Worm (Caenorhabditis elegans) whole organism, mixed stage, embryonic: ENCODE measurements around the gene sptf-2.

Experiments used
- M03D4.4 ChIP-seq: sonication (generic microtip); optimal IDR thresholded peaks from 2 replicates; lab custom pipeline; 2017; ENCODE audit warnings: mild to moderate bottlenecking, missing genetic modification characterization, missing compliant biosample characterization
- bed-3 ChIP-seq: fragments of 200-800 bp; sonication (Bioruptor generic); optimal IDR thresholded peaks from 3 replicates; lab custom pipeline; 2018; ENCODE audit warnings: mild to moderate bottlenecking, missing genetic modification characterization, moderate library complexity, missing compliant biosample characterization
- ceh-43 ChIP-seq: fragments of 200-800 bp; sonication (Bioruptor generic); optimal IDR thresholded peaks from 2 replicates; lab custom pipeline; 2018; ENCODE audit warnings: mild to moderate bottlenecking, missing genetic modification characterization, moderate library complexity, missing compliant biosample characterization
- ceh-83 ChIP-seq: fragments of 200-800 bp; sonication (Bioruptor generic); optimal IDR thresholded peaks from 2 replicates; lab custom pipeline; 2018; ENCODE audit warnings: mild to moderate bottlenecking, missing genetic modification characterization, missing compliant biosample characterization
- ces-1 ChIP-seq: fragments of 150-350 bp; optimal IDR thresholded peaks from 2 replicates; lab custom pipeline; 2014; ENCODE audit warnings: missing biosample characterization, missing genetic modification reagents, missing genetic modification characterization
- drap-1 ChIP-seq: fragments of 200-800 bp; sonication (Bioruptor generic); optimal IDR thresholded peaks from 3 replicates; lab custom pipeline; 2018; ENCODE audit warnings: mild to moderate bottlenecking, missing genetic modification characterization, missing compliant biosample characterization
- elt-1 ChIP-seq: sonication (generic microtip); optimal IDR thresholded peaks from 2 replicates; lab custom pipeline; 2017; ENCODE audit warnings: missing genetic modification characterization, mild to moderate bottlenecking, missing compliant biosample characterization, antibody characterized with exemption, moderate library complexity, borderline replicate concordance; ENCODE audit not compliant: insufficient read depth
- elt-3 ChIP-seq: fragments of 150-350 bp; optimal IDR thresholded peaks from 2 replicates; lab custom pipeline; 2014; ENCODE audit warnings: missing biosample characterization, missing genetic modification characterization
- flh-1 ChIP-seq: fragments of 200-800 bp; sonication (Bioruptor generic); optimal IDR thresholded peaks from 2 replicates; lab custom pipeline; 2018; ENCODE audit warnings: mild to moderate bottlenecking, missing genetic modification characterization, moderate library complexity, missing compliant biosample characterization
- ham-2 ChIP-seq: fragments of 200-800 bp; sonication (Bioruptor generic); optimal IDR thresholded peaks from 2 replicates; lab custom pipeline; 2018; ENCODE audit warnings: mild to moderate bottlenecking, missing genetic modification characterization, missing compliant biosample characterization
- hlh-1 ChIP-seq: fragments of 150-350 bp; optimal IDR thresholded peaks from 2 replicates; lab custom pipeline; 2014; ENCODE audit warnings: missing biosample characterization, missing genetic modification reagents, missing genetic modification characterization
- lin-13 ChIP-seq: fragments of 150-350 bp; optimal IDR thresholded peaks from 2 replicates; lab custom pipeline; 2014; ENCODE audit warnings: missing biosample characterization, missing genetic modification characterization
- lsy-2 ChIP-seq: fragments of 150-350 bp; optimal IDR thresholded peaks from 2 replicates; lab custom pipeline; 2014; ENCODE audit warnings: missing biosample characterization, missing genetic modification characterization
- mab-5 ChIP-seq: fragments of 150-350 bp; optimal IDR thresholded peaks from 2 replicates; lab custom pipeline; 2014; ENCODE audit warnings: missing biosample characterization, missing genetic modification characterization
- mep-1 ChIP-seq: fragments of 150-350 bp; optimal IDR thresholded peaks from 2 replicates; lab custom pipeline; 2017; ENCODE audit warnings: missing biosample characterization, missing genetic modification reagents, missing genetic modification characterization, inconsistent platforms
- nhr-12 ChIP-seq: fragments of 150-350 bp; optimal IDR thresholded peaks from 2 replicates; lab custom pipeline; 2014; ENCODE audit warnings: missing biosample characterization, missing genetic modification characterization
- nhr-2 ChIP-seq: fragments of 150-350 bp; optimal IDR thresholded peaks from 2 replicates; lab custom pipeline; 2014; ENCODE audit warnings: missing biosample characterization, missing genetic modification characterization
- nhr-237 ChIP-seq: fragments of 150-350 bp; optimal IDR thresholded peaks from 2 replicates; lab custom pipeline; 2014; ENCODE audit warnings: missing biosample characterization, missing genetic modification characterization
- nhr-28 ChIP-seq: fragments of 150-350 bp; optimal IDR thresholded peaks from 2 replicates; lab custom pipeline; 2014; ENCODE audit warnings: missing biosample characterization, missing genetic modification characterization
- nhr-76 ChIP-seq: sonication (generic microtip); optimal IDR thresholded peaks from 2 replicates; lab custom pipeline; 2017; ENCODE audit warnings: missing biosample characterization, missing genetic modification characterization
- pha-4 ChIP-seq: fragments of 150-350 bp; optimal IDR thresholded peaks from 2 replicates; lab custom pipeline; 2018; ENCODE audit warnings: missing biosample characterization, missing genetic modification reagents, missing genetic modification characterization
- sem-2 ChIP-seq: fragments of 200-800 bp; sonication (Bioruptor generic); optimal IDR thresholded peaks from 2 replicates; lab custom pipeline; 2018; ENCODE audit warnings: mild to moderate bottlenecking, missing genetic modification characterization, missing compliant biosample characterization
- snpc-4 ChIP-seq: fragments of 150-350 bp; optimal IDR thresholded peaks from 2 replicates; lab custom pipeline; 2014; ENCODE audit warnings: missing biosample characterization, missing genetic modification characterization
- sptf-1 ChIP-seq: sonication (generic microtip); optimal IDR thresholded peaks from 2 replicates; lab custom pipeline; 2017; ENCODE audit warnings: mild to moderate bottlenecking, missing genetic modification characterization, moderate library complexity, missing compliant biosample characterization
- tbx-8 ChIP-seq: fragments of 200-800 bp; sonication (Bioruptor generic); optimal IDR thresholded peaks from 2 replicates; lab custom pipeline; 2018; ENCODE audit warnings: mild to moderate bottlenecking, missing genetic modification characterization, moderate library complexity, missing compliant biosample characterization
- unc-120 ChIP-seq: sonication (generic microtip); optimal IDR thresholded peaks from 2 replicates; lab custom pipeline; 2017; ENCODE audit warnings: missing genetic modification characterization, missing compliant biosample characterization; ENCODE audit not compliant: poor library complexity, severe bottlenecking
- unc-39 ChIP-seq: fragments of 150-350 bp; optimal IDR thresholded peaks from 2 replicates; lab custom pipeline; 2014; ENCODE audit warnings: missing biosample characterization, missing genetic modification characterization
- unc-62 ChIP-seq: fragments of 150-350 bp; optimal IDR thresholded peaks from 2 replicates; lab custom pipeline; 2014; ENCODE audit warnings: missing biosample characterization, missing genetic modification reagents, missing genetic modification characterization
- zip-8 ChIP-seq: fragments of 150-350 bp; optimal IDR thresholded peaks from 2 replicates; lab custom pipeline; 2014; ENCODE audit warnings: missing biosample characterization, missing genetic modification characterization
- ztf-11 ChIP-seq: fragments of 150-350 bp; optimal IDR thresholded peaks from 2 replicates; lab custom pipeline; 2014; ENCODE audit warnings: missing biosample characterization, missing genetic modification characterization

Gene sptf-2

DNA sequence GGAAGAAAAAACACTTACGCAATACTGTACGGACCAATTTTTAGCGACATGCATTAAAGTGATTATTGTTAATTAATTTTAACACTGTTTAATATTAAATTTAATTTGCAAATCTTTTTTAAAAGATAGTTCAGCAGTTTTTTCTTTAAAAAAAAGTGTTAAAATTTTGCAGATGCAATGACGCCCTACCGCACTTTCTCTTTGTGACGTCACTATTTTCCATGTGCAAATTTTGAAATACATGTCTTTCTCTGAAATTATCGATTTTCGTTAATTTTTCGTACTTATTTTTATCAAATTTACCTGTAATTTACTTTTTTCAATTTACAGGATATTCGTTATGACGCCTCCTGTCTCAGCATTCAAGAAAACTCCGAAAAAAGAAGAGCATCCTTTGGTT, 36.3 kb downstream of the sptf-2 start, which contains the start of the genes piga-1 and eif-2Bepsilon:
Gene piga-1 (minus strand): TSS at position 174 of the 400 bp plus-strand sequence.
Gene eif-2Bepsilon (plus strand): TSS at position 331 of the 400 bp plus-strand sequence.
- TF ChIP-seq M03D4.4 (tag; lab: Kevin White, UChicago) (no peak), zip-8 (tag; lab: Kevin White, UChicago) (peak; percentile 56)
- TF ChIP-seq, all 35 proteins: peak for 1

DNA sequence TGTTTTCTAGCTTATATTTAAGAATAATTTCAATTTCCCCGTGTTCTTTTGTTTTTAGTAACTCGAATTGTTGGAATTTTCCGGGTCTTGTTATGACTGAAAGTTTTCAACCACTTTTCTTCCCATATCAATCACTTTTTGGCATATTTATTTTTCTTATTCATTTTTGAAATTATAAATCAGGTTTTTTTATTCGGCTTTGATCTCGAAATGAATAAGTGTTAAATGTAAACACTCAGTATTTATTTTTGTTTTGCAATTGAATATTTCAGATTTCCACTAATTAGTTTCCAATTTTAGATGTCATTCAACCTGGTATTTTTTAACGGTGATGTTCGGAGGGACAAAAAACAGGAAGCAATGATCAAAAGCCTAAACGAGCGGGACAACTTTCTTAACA, 39.3 kb downstream of the sptf-2 start, which contains the start of gene etc-1:
Gene etc-1 (plus strand): TSS at position 301 of the 400 bp plus-strand sequence.
- TF ChIP-seq mab-5 (tag; lab: Kevin White, UChicago) = no peak
- no peak for TF ChIP-seq bed-3 (GFP tag; lab: Kevin White, UChicago)
- no peak for TF ChIP-seq mep-1 (tag; lab: Kevin White, UChicago)
- TF ChIP-seq unc-39 (tag; lab: Kevin White, UChicago) = no peak
- no peak for TF ChIP-seq pha-4 (tag; lab: Kevin White, UChicago)
- TF ChIP-seq sem-2 (GFP tag; lab: Kevin White, UChicago) = no peak
- TF ChIP-seq tbx-8 (GFP tag; lab: Kevin White, UChicago) = no peak
- no peak for TF ChIP-seq nhr-76
- no peak for TF ChIP-seq lsy-2 (tag; lab: Kevin White, UChicago)
- no peak for TF ChIP-seq ces-1 (GFP tag; lab: Kevin White, UChicago)
- TF ChIP-seq nhr-12 = no peak
- TF ChIP-seq elt-3 = no peak
- TF ChIP-seq lin-13 = no peak
- TF ChIP-seq unc-62 (GFP tag; lab: Kevin White, UChicago) = no peak
- no peak for TF ChIP-seq flh-1
- TF ChIP-seq nhr-237 = no peak
- TF ChIP-seq nhr-28 = no peak

DNA sequence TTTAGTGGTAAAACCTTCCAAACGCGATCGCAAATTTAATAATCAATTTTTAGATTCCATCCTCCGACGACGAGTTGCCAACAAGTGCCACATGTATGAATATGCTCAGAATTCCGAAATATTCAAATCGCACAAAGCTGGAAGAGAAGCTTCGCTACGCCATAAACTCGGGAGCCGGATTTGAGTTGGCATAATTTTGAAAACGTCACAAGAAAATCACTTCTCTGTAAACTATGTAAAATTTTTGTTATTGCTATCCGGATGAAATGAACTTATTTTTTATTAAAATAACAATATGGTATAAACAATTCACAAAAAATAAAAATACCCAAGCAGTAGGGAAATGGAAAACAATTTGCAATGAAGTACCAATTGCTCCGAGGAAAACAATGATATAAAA, 43.6 kb downstream of the sptf-2 start:
- TF ChIP-seq sem-2 (GFP tag; lab: Kevin White, UChicago) (no peak), nhr-28 (no peak), ceh-83 (GFP tag; lab: Kevin White, UChicago) (no peak), mep-1 (tag; lab: Kevin White, UChicago) (no peak), nhr-76 (no peak), nhr-12 (no peak), ztf-11 (tag; lab: Kevin White, UChicago) (no peak), mab-5 (tag; lab: Kevin White, UChicago) (no peak), nhr-237 (no peak), nhr-2 (tag; lab: Kevin White, UChicago) (no peak), M03D4.4 (tag; lab: Kevin White, UChicago) (no peak), ces-1 (GFP tag; lab: Kevin White, UChicago) (no peak), hlh-1 (no peak), elt-1 (tag; lab: Kevin White, UChicago) (no peak), ceh-43 (GFP tag; lab: Kevin White, UChicago) (no peak), lin-13 (no peak), pha-4 (tag; lab: Kevin White, UChicago) (no peak), flh-1 (no peak), ham-2 (GFP tag; lab: Kevin White, UChicago) (no peak)
- TF ChIP-seq, all 35 proteins: peak for 0

DNA sequence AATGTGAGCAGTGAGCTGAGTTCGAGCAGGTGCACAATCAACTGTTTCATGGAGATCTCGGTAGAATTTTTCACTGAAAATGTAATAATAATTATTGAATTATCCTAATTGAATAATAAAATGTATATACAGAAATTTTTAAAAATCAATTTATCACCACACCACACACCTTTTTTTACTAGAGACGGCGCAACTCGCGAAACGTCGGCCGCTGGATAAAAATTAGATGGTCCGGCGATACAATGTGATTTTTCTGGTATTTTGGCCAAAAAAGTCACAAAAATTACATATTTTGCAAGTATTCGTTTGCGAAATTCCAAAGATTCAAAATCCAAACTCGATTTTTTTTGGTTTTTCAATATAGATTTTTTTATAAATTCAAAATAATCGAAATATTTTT, 45.6 kb downstream of the sptf-2 start:
- TF ChIP-seq ceh-83 (GFP tag; lab: Kevin White, UChicago) (no peak), flh-1 (no peak), nhr-76 (no peak), sptf-1 (tag; lab: Kevin White, UChicago) (no peak), unc-120 (no peak), nhr-12 (no peak), mab-5 (tag; lab: Kevin White, UChicago) (no peak), zip-8 (tag; lab: Kevin White, UChicago) (no peak), mep-1 (tag; lab: Kevin White, UChicago) (no peak), bed-3 (GFP tag; lab: Kevin White, UChicago) (no peak), drap-1 (no peak)

DNA sequence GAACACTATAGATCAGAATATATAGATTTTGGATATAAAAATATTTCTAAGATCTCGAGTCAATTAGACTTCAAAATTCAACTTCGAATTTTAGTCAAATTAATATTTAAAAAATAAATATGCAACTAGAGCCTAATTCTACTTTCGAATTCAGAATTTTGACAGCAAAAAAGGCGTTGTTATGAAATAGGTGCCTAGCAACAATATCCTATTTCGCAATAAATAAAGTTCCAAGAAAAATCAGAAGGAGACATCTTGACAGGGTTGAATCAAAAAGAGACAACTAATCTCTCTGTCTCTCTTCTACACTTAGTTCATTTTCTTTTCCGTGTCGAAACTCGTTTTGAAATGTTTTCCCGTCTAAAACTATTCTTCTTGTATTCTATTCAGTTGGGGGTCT, 50.1 kb downstream of the sptf-2 start:
- TF ChIP-seq pha-4 (tag; lab: Kevin White, UChicago) (no peak), lin-13 (no peak), sem-2 (GFP tag; lab: Kevin White, UChicago) (no peak), ces-1 (GFP tag; lab: Kevin White, UChicago) (no peak), bed-3 (GFP tag; lab: Kevin White, UChicago) (no peak), mab-5 (tag; lab: Kevin White, UChicago) (no peak), drap-1 (no peak), ham-2 (GFP tag; lab: Kevin White, UChicago) (no peak), snpc-4 (no peak), sptf-1 (tag; lab: Kevin White, UChicago) (no peak)
- TF ChIP-seq, all 35 proteins: peak for 0
